Worm (Caenorhabditis elegans) whole organism, midembryonic: ENCODE measurements around the gene F54H12.10.
"Not testable (repeated sequence)": the region's sequence is repeated elsewhere in the genome, so short reads cannot be mapped to it uniquely, and the experiment has no call there.

Experiments
- T22C8.4 ChIP-seq: fragments of 200-800 bp; sonication (Bioruptor generic); IDR thresholded peaks from 2 replicates; pipeline ENCODE4 v1.3.6; 2022; ENCODE audit warnings: missing genetic modification characterization, missing compliant biosample characterization
- cog-1 ChIP-seq: sonication (generic microtip); optimal IDR thresholded peaks from 2 replicates; lab custom pipeline; 2016; ENCODE audit warnings: missing genetic modification characterization, missing compliant biosample characterization
- flt-1 ChIP-seq: fragments of 200-800 bp; sonication (Bioruptor generic); IDR thresholded peaks from 2 replicates; pipeline ENCODE4 v1.3.6; 2022; ENCODE audit warnings: missing genetic modification characterization, missing compliant biosample characterization
- klf-2 ChIP-seq: fragments of 200-800 bp; sonication (Bioruptor generic); conservative IDR thresholded peaks from 2 replicates; pipeline ENCODE4 v1.3.6; 2022; ENCODE audit warnings: missing genetic modification reagents, missing genetic modification characterization, missing compliant biosample characterization
- med-1 ChIP-seq: sonication (generic microtip); optimal IDR thresholded peaks from 2 replicates; lab custom pipeline; 2017; ENCODE audit warnings: missing genetic modification characterization, mild to moderate bottlenecking, missing compliant biosample characterization, antibody characterized with exemption, missing genetic modification reagents; ENCODE audit not compliant: insufficient read depth
- ref-1 ChIP-seq: fragments of 200-800 bp; sonication (Bioruptor generic); conservative IDR thresholded peaks from 2 replicates; pipeline ENCODE4 v1.3.6; 2022; ENCODE audit warnings: missing genetic modification reagents, missing genetic modification characterization, missing compliant biosample characterization
- tab-1 ChIP-seq: fragments of 200-800 bp; sonication (Bioruptor generic); IDR thresholded peaks from 2 replicates; pipeline ENCODE4 v1.3.6; 2022; ENCODE audit warnings: missing genetic modification characterization, missing compliant biosample characterization
- ztf-23 ChIP-seq: fragments of 200-800 bp; sonication (Bioruptor generic); IDR thresholded peaks from 2 replicates; pipeline ENCODE4 v1.3.6; 2022; ENCODE audit warnings: missing genetic modification reagents, missing genetic modification characterization, missing compliant biosample characterization
- ztf-29 ChIP-seq: fragments of 200-800 bp; sonication (Bioruptor generic); IDR thresholded peaks from 2 replicates; pipeline ENCODE4 v1.3.6; 2022; ENCODE audit warnings: missing genetic modification reagents, missing genetic modification characterization, missing compliant biosample characterization

The F54H12.10 gene

ce11 chrIII:7965946-7966692 lies 7.3 kb upstream of the F54H12.10 start:
- 0 out of 2 replicates have a peak, but pooled peaks have one; percentile 53 for TF ChIP-seq flt-1 (GFP tag; lab: Robert Waterston, UW)

ce11 chrIII:7964281-7964680 lies 5.5 kb upstream of the F54H12.10 start, which contains the start of gene F54H12.2:
Gene F54H12.2, plus strand, starts transcription at chrIII:7964581.
- TF ChIP-seq ztf-29; T22C8.4 (GFP tag; lab: Robert Waterston, UW); ref-1: not testable (repeated sequence)

ce11 chrIII:7962641-7963040 lies 3.9 kb upstream of the F54H12.10 start, which contains the start of gene F54H12.4:
Gene F54H12.4, minus strand, starts transcription at chrIII:7962741.
- not testable (repeated sequence) for TF ChIP-seq klf-2, tab-1, ztf-23 (GFP tag; lab: Robert Waterston, UW)

- TF ChIP-seq ztf-23 (GFP tag; lab: Robert Waterston, UW) (no peak), ref-1 (no peak), ztf-29 (no peak), flt-1 (GFP tag; lab: Robert Waterston, UW) (no peak), T22C8.4 (GFP tag; lab: Robert Waterston, UW) (no peak), cog-1 (tag; lab: Kevin White, UChicago) (peak; percentile 24)
These were observed 687 bp downstream of the F54H12.10 start, which contains the start of gene C29E4.11 for ce11 chrIII:7958085-7958484. Gene C29E4.11, minus strand, starts transcription at chrIII:7958114.

- no peak for TF ChIP-seq ztf-29
- no peak for TF ChIP-seq tab-1 (GFP tag; lab: Robert Waterston, UW)
- TF ChIP-seq ref-1: no peak
These were observed 1.8 kb downstream of the F54H12.10 start, which contains the start of gene C29E4.9 for ce11 chrIII:7956965-7957364. Gene C29E4.9, minus strand, starts transcription at chrIII:7957065.

ce11 chrIII:7953208-7953607 lies 5.6 kb downstream of the F54H12.10 start, which contains the start of gene let-754:
Gene let-754, minus strand, starts transcription at chrIII:7953308.
- TF ChIP-seq ref-1 (no peak), cog-1 (tag; lab: Kevin White, UChicago) (no peak), ztf-23 (GFP tag; lab: Robert Waterston, UW) (no peak), med-1 (GFP tag; lab: Kevin White, UChicago) (no peak), flt-1 (GFP tag; lab: Robert Waterston, UW) (no peak), klf-2 (GFP tag; lab: Robert Waterston, UW) (no peak), ztf-29 (no peak), T22C8.4 (GFP tag; lab: Robert Waterston, UW) (no peak)

- TF ChIP-seq med-1 (GFP tag; lab: Kevin White, UChicago) (no peak), klf-2 (GFP tag; lab: Robert Waterston, UW) (no peak), ref-1 (no peak), flt-1 (GFP tag; lab: Robert Waterston, UW) (no peak), ztf-29 (no peak), T22C8.4 (GFP tag; lab: Robert Waterston, UW) (no peak), ztf-23 (GFP tag; lab: Robert Waterston, UW) (no peak), tab-1 (GFP tag; lab: Robert Waterston, UW) (no peak), cog-1 (tag; lab: Kevin White, UChicago) (no peak)
These were observed 6.6 kb downstream of the F54H12.10 start, which contains the start of gene C29E4.15 for ce11 chrIII:7952077-7952765. Gene C29E4.15, plus strand, starts transcription at chrIII:7952623.

ce11 chrIII:7950447-7950846 lies 8.3 kb downstream of the F54H12.10 start:
- TF ChIP-seq klf-2 (GFP tag; lab: Robert Waterston, UW): no peak
- no peak for TF ChIP-seq tab-1 (GFP tag; lab: Robert Waterston, UW)
- no peak for TF ChIP-seq ztf-29
- TF ChIP-seq flt-1 (GFP tag; lab: Robert Waterston, UW): no peak
- TF ChIP-seq ref-1: no peak
- TF ChIP-seq T22C8.4 (GFP tag; lab: Robert Waterston, UW): no peak
- TF ChIP-seq ztf-23 (GFP tag; lab: Robert Waterston, UW): no peak
- TF ChIP-seq med-1 (GFP tag; lab: Kevin White, UChicago): no peak
- no peak for TF ChIP-seq cog-1 (tag; lab: Kevin White, UChicago)

- TF ChIP-seq ref-1 (no peak), klf-2 (GFP tag; lab: Robert Waterston, UW) (no peak), cog-1 (tag; lab: Kevin White, UChicago) (no peak), ztf-23 (GFP tag; lab: Robert Waterston, UW) (no peak), T22C8.4 (GFP tag; lab: Robert Waterston, UW) (no peak), tab-1 (GFP tag; lab: Robert Waterston, UW) (no peak), med-1 (GFP tag; lab: Kevin White, UChicago) (no peak), flt-1 (GFP tag; lab: Robert Waterston, UW) (no peak), ztf-29 (no peak)
These were observed 10.0 kb downstream of the F54H12.10 start, which contains the start of gene col-90 for ce11 chrIII:7948802-7949201. Gene col-90, plus strand, starts transcription at chrIII:7948838.

ce11 chrIII:7947677-7948076 lies 11.1 kb downstream of the F54H12.10 start:
- TF ChIP-seq ztf-29 (no peak), med-1 (GFP tag; lab: Kevin White, UChicago) (no peak), klf-2 (GFP tag; lab: Robert Waterston, UW) (no peak), T22C8.4 (GFP tag; lab: Robert Waterston, UW) (no peak), ztf-23 (GFP tag; lab: Robert Waterston, UW) (no peak), cog-1 (tag; lab: Kevin White, UChicago) (no peak), ref-1 (no peak), flt-1 (GFP tag; lab: Robert Waterston, UW) (no peak), tab-1 (GFP tag; lab: Robert Waterston, UW) (no peak)
